Fruit fly (Drosophila melanogaster): Measurements from ENCODE around the gene sdt.
A peak's percentile ranks its signal among the peaks of the same experiment; 100 is the strongest.

The sdt gene

dm6 chrX:8233167-8233566, 54.8 kb downstream of the sdt start:
- TF ChIP-seq net (GFP tag; optimal IDR thresholded peaks at IDR 0.05) (peak; percentile 14), fkh (GFP tag; optimal IDR thresholded peaks at IDR 0.05) (peak; percentile 78), Hr4 (GFP tag; optimal IDR thresholded peaks at IDR 0.05) (peak; percentile 43), CG6163 (GFP tag; IDR thresholded peaks at IDR 0.05) (0 out of 3 replicates have a peak, but pooled peaks have one; percentile 6), Eip78C (GFP tag) (peak; percentile 60), CG8119 (GFP tag; IDR thresholded peaks at IDR 0.05) (peak; percentile 20; the same call in 1 of the 3 replicates), Met (GFP tag; optimal IDR thresholded peaks at IDR 0.05) (no peak), CG8632 (GFP tag; optimal IDR thresholded peaks at IDR 0.05) (no peak), CG15336 (GFP tag; IDR thresholded peaks at IDR 0.05) (peak; percentile 58; the same call in 1 of the 2 replicates), vri (GFP tag; optimal IDR thresholded peaks at IDR 0.05) (peak; percentile 69), svp (GFP tag) (no peak), pdm3 (GFP tag; optimal IDR thresholded peaks at IDR 0.05) (peak; percentile 27), eg (GFP tag; IDR thresholded peaks at IDR 0.05) (peak; percentile 60)

dm6 chrX:8233915-8234565, 55.7 kb downstream of the sdt start:
- TF ChIP-seq CG3919 (GFP tag; optimal IDR thresholded peaks at IDR 0.05) (no peak), Eip93F (GFP tag; optimal IDR thresholded peaks at IDR 0.05) (no peak), salr (GFP tag; optimal IDR thresholded peaks at IDR 0.05) (no peak), CG6792 (GFP tag; optimal IDR thresholded peaks at IDR 0.05) (no peak), CG8319 (GFP tag; optimal IDR thresholded peaks at IDR 0.05) (no peak), fkh (GFP tag; optimal IDR thresholded peaks at IDR 0.05) (no peak), Eip78C (GFP tag) (no peak), CG32006 (GFP tag; optimal IDR thresholded peaks at IDR 0.05) (no peak), acj6 (GFP tag; optimal IDR thresholded peaks at IDR 0.05) (no peak), Hr39 (GFP tag; optimal IDR thresholded peaks at IDR 0.05) (no peak), Hr38 (GFP tag; optimal IDR thresholded peaks at IDR 0.05) (no peak), achi (GFP tag; optimal IDR thresholded peaks at IDR 0.05) (no peak), CG11762 (GFP tag; optimal IDR thresholded peaks at IDR 0.05; ENCODE audit: insufficient read depth) (no peak), dac (GFP tag; optimal IDR thresholded peaks at IDR 0.05) (no peak), Sox102F (GFP tag; optimal IDR thresholded peaks at IDR 0.05) (no peak)

- no peak for TF ChIP-seq CG6792 (GFP tag; optimal IDR thresholded peaks at IDR 0.05)
- peak; percentile 22 for TF ChIP-seq esn (GFP tag; optimal IDR thresholded peaks at IDR 0.05)
- TF ChIP-seq Sox14 (GFP tag; optimal IDR thresholded peaks at IDR 0.05): peak; percentile 29
Measured at dm6 chrX:8240431-8240830, 62.1 kb downstream of the sdt start, which contains the start of gene CG2147. TSS of gene CG2147 (plus strand) at chrX:8240684.

dm6 chrX:8242298-8242697, 63.9 kb downstream of the sdt start, which contains the start of gene Trxr1:
TSS of gene Trxr1 (plus strand) at chrX:8242528.
- TF ChIP-seq Blimp-1 (GFP tag; optimal IDR thresholded peaks at IDR 0.05) (no peak), Ets96B (tag; optimal IDR thresholded peaks at IDR 0.05) (no peak), CG7368 (GFP tag; optimal IDR thresholded peaks at IDR 0.05) (no peak), ss (GFP tag; optimal IDR thresholded peaks at IDR 0.05) (peak; percentile 9 to 33), Hr4 (GFP tag; optimal IDR thresholded peaks at IDR 0.05) (no peak), salr (GFP tag; optimal IDR thresholded peaks at IDR 0.05) (no peak), Gug (GFP tag; IDR thresholded peaks at IDR 0.05) (no peak), Eip78C (GFP tag) (peak; percentile 23), acj6 (GFP tag; optimal IDR thresholded peaks at IDR 0.05) (no peak), esn (GFP tag; optimal IDR thresholded peaks at IDR 0.05) (no peak), Hr39 (GFP tag; optimal IDR thresholded peaks at IDR 0.05) (no peak), CG11294 (GFP tag; IDR thresholded peaks at IDR 0.05) (no peak), CG10669 (GFP tag; optimal IDR thresholded peaks at IDR 0.05) (no peak), fkh (GFP tag; optimal IDR thresholded peaks at IDR 0.05) (no peak), OdsH (GFP tag; optimal IDR thresholded peaks at IDR 0.05) (no peak), Smox (GFP tag; optimal IDR thresholded peaks at IDR 0.05) (no peak), Sox102F (GFP tag; optimal IDR thresholded peaks at IDR 0.05) (no peak), dac (GFP tag; optimal IDR thresholded peaks at IDR 0.05) (no peak), Sox15 (GFP tag; optimal IDR thresholded peaks at IDR 0.05) (no peak), CG4318 (GFP tag; optimal IDR thresholded peaks at IDR 0.05) (no peak), CG1621 (tag; optimal IDR thresholded peaks at IDR 0.05) (peak; percentile 5), dsx (GFP tag; optimal IDR thresholded peaks at IDR 0.05; ENCODE audit: poor library complexity, severe bottlenecking) (peak; percentile 13), CG10631 (GFP tag; optimal IDR thresholded peaks at IDR 0.05) (no peak), net (GFP tag; optimal IDR thresholded peaks at IDR 0.05) (no peak), CG6792 (GFP tag; optimal IDR thresholded peaks at IDR 0.05) (no peak), Eip75B (GFP tag; optimal IDR thresholded peaks at IDR 0.05) (no peak), CG16779 (tag; optimal IDR thresholded peaks at IDR 0.05) (no peak), fd59A (GFP tag; optimal IDR thresholded peaks at IDR 0.05) (no peak), pdm3 (GFP tag; optimal IDR thresholded peaks at IDR 0.05) (no peak)
